Worm (Caenorhabditis elegans) whole organism, early embryonic: ENCODE measurements around the gene F12D9.2.

Source experiments
- F13C5.2 ChIP-seq: sonication (generic microtip); optimal IDR thresholded peaks from 2 replicates; lab custom pipeline; 2017; ENCODE audit warnings: mild to moderate bottlenecking, missing genetic modification characterization, inconsistent platforms, missing compliant biosample characterization
- ama-1 ChIP-seq: fragments of 150-350 bp; optimal IDR thresholded peaks from 2 replicates; lab custom pipeline; 2014
- ceh-13 ChIP-seq: fragments of 200-800 bp; sonication (Bioruptor generic); optimal IDR thresholded peaks from 2 replicates; lab custom pipeline; 2018; ENCODE audit warnings: mild to moderate bottlenecking, missing genetic modification characterization, missing compliant biosample characterization
- flt-1 ChIP-seq: fragments of 200-800 bp; sonication (Bioruptor generic); IDR thresholded peaks from 2 replicates; pipeline ENCODE4 v1.3.6; 2022; ENCODE audit warnings: missing genetic modification characterization, missing compliant biosample characterization
- hmg-4 ChIP-seq: fragments of 200-800 bp; sonication (Bioruptor generic); optimal IDR thresholded peaks from 2 replicates; lab custom pipeline; 2018; ENCODE audit warnings: mild to moderate bottlenecking, missing genetic modification characterization, missing compliant biosample characterization
- hnd-1 ChIP-seq: sonication (generic microtip); optimal IDR thresholded peaks from 2 replicates; lab custom pipeline; 2016; ENCODE audit warnings: missing genetic modification characterization, missing compliant biosample characterization
- pes-1 ChIP-seq: fragments of 200-800 bp; sonication (Bioruptor generic); IDR thresholded peaks from 2 replicates; pipeline ENCODE4 v1.3.6; 2022; ENCODE audit warnings: missing genetic modification reagents, missing genetic modification characterization, missing compliant biosample characterization
- scrt-1 ChIP-seq: fragments of 200-800 bp; sonication (Bioruptor generic); IDR thresholded peaks from 2 replicates; pipeline ENCODE4 v1.3.6; 2022; ENCODE audit warnings: missing genetic modification characterization, missing compliant biosample characterization
- sea-1 ChIP-seq: fragments of 200-800 bp; sonication (Bioruptor generic); conservative IDR thresholded peaks from 2 replicates; pipeline ENCODE4 v1.3.6; 2022; ENCODE audit warnings: missing genetic modification characterization, missing compliant biosample characterization
- tbx-11 ChIP-seq: fragments of 200-800 bp; sonication (Bioruptor generic); IDR thresholded peaks from 2 replicates; pipeline ENCODE4 v1.3.6; 2022; ENCODE audit warnings: missing genetic modification characterization, missing compliant biosample characterization
- tbx-37 ChIP-seq: fragments of 200-800 bp; sonication (Bioruptor generic); conservative IDR thresholded peaks from 2 replicates; pipeline ENCODE4 v1.3.6; 2022; ENCODE audit warnings: missing genetic modification reagents, missing genetic modification characterization, missing compliant biosample characterization

- TF ChIP-seq ama-1 (lab: Kevin White, UChicago) (no peak), hnd-1 (no peak), sea-1 (GFP tag; lab: Robert Waterston, UW) (no peak), tbx-37 (GFP tag; lab: Robert Waterston, UW) (no peak), scrt-1 (GFP tag; lab: Robert Waterston, UW) (no peak), flt-1 (GFP tag; lab: Robert Waterston, UW) (no peak), pes-1 (GFP tag; lab: Robert Waterston, UW) (no peak), F13C5.2 (no peak), hmg-4 (GFP tag; lab: Kevin White, UChicago) (no peak), ceh-13 (no peak), tbx-11 (GFP tag; lab: Robert Waterston, UW) (no peak)
These were observed 25.9 kb upstream of the F12D9.2 start, which contains the start of the genes K09E2.2 and K09E2.3 for ce11 chrX:8672760-8673159.
